Fruit fly (Drosophila melanogaster): Measurements from ENCODE around the gene Npc2c.

Gene Npc2c

DNA sequence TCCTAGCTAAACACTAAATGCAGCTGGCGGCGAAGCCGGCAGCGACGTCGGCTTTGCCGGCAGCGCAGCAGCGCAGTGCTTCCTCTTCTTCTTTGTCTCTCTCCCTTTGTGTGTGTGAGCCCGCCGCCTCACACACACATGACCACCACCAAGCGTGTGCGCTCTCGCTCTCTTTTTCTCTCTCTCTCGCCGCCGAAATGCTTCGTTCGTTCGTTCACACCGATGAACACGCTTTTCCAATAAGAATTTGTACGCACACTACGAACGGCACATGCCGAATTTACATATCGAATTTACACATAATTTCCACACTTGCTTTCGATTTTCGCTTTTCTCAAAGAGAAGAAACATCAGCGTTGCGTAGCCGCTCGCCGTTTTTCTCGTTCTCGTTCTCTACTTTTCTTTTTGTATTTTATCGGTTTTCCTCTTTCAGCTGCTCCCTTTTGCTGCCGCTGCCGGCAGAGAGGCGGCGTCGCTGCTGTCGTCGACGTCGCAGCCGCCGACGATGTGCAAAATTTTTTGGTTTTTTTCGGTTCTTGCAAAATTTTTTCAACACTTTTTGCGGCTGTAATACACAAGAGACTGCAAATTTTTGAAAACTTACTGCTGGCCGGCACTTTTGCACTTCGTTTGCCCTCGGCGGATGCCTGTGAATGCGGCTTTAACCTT lies 49.3 kb downstream of the Npc2c start (continued):
- TF ChIP-seq CG18619 (GFP tag; optimal IDR thresholded peaks at IDR 0.05), result no peak
- peak; percentile 3 for TF ChIP-seq CG7556 (GFP tag; optimal IDR thresholded peaks at IDR 0.05)
- no peak for TF ChIP-seq jigr1 (GFP tag; IDR thresholded peaks at IDR 0.05)
- peak; percentile 1 for TF ChIP-seq YL-1 (GFP tag; optimal IDR thresholded peaks at IDR 0.05)
- TF ChIP-seq bowl (GFP tag; IDR thresholded peaks at IDR 0.05), result no peak
- peak; percentile 84 for TF ChIP-seq vvl (GFP tag; IDR thresholded peaks at IDR 0.05)
- no peak for TF ChIP-seq CG3163 (GFP tag; optimal IDR thresholded peaks at IDR 0.05)
- TF ChIP-seq Bgb (GFP tag; IDR thresholded peaks at IDR 0.05; ENCODE audit: partially characterized antibody), result no peak
- TF ChIP-seq CG11085 (GFP tag; IDR thresholded peaks at IDR 0.05), result no peak
- TF ChIP-seq gem (tag; optimal IDR thresholded peaks at IDR 0.05), result peak; percentile 6
- peak; percentile 82 for TF ChIP-seq Med (GFP tag)
- no peak for TF ChIP-seq odd (GFP tag; optimal IDR thresholded peaks at IDR 0.05)
- peak; percentile 10 for TF ChIP-seq dm (GFP tag; optimal IDR thresholded peaks at IDR 0.05)
- peak; percentile 45; the same call in 1 of the 2 replicates for TF ChIP-seq unc-4 (GFP tag; IDR thresholded peaks at IDR 0.05; ENCODE audit: partially characterized antibody)
- no peak for TF ChIP-seq Atf6 (GFP tag; IDR thresholded peaks at IDR 0.05)
- no peak for TF ChIP-seq CG3726 (GFP tag; IDR thresholded peaks at IDR 0.05)
- no peak for TF ChIP-seq Dref (GFP tag; IDR thresholded peaks at IDR 0.05)
- peak; percentile 54; the same call in 1 of the 3 replicates for TF ChIP-seq CG34224 (GFP tag; IDR thresholded peaks at IDR 0.05; ENCODE audit: partially characterized antibody)
- 0 out of 2 replicates have a peak, but pooled peaks have one; percentile 30 for TF ChIP-seq Xrp1 (GFP tag; IDR thresholded peaks at IDR 0.05)
- no peak for TF ChIP-seq danr (GFP tag; IDR thresholded peaks at IDR 0.05)
- no peak for TF ChIP-seq pan (optimal IDR thresholded peaks at IDR 0.05)
- peak in 1 of 2 experiments; percentile 34 for TF ChIP-seq pan (GFP tag; optimal IDR thresholded peaks at IDR 0.05 in 1 of 2, IDR thresholded peaks at IDR 0.05 in 1 of 2)
- peak; percentile 54; the same call in 2 of the 3 replicates for TF ChIP-seq Dbx (GFP tag; IDR thresholded peaks at IDR 0.05)
- peak; percentile 11 for TF ChIP-seq cwo (GFP tag; optimal IDR thresholded peaks at IDR 0.05)
- no peak for TF ChIP-seq unpg (GFP tag; optimal IDR thresholded peaks at IDR 0.05)
- no peak for TF ChIP-seq fu2 (GFP tag; optimal IDR thresholded peaks at IDR 0.05)
- no peak for TF ChIP-seq HLH3B (GFP tag; IDR thresholded peaks at IDR 0.05)
- no peak for TF ChIP-seq pb (GFP tag; optimal IDR thresholded peaks at IDR 0.05)
- TF ChIP-seq gcm (GFP tag; optimal IDR thresholded peaks at IDR 0.05), result peak; percentile 32
- TF ChIP-seq Sry-δ (GFP tag; optimal IDR thresholded peaks at IDR 0.05), result no peak
- TF ChIP-seq Ptx1 (GFP tag; IDR thresholded peaks at IDR 0.05), result peak; percentile 16; the same call in 1 of the 2 replicates
- TF ChIP-seq Lhr (GFP tag; optimal IDR thresholded peaks at IDR 0.05), result no peak
- peak; percentile 94 to 95 for TF ChIP-seq insv (GFP tag; optimal IDR thresholded peaks at IDR 0.05)
- TF ChIP-seq dysf (GFP tag; IDR thresholded peaks at IDR 0.05), result 0 out of 3 replicates have a peak, but pooled peaks have one; percentile 14
- peak; percentile 45 for TF ChIP-seq kah (GFP tag; optimal IDR thresholded peaks at IDR 0.05)
- TF ChIP-seq CG14014 (GFP tag; IDR thresholded peaks at IDR 0.05), result 0 out of 2 replicates have a peak, but pooled peaks have one; percentile 20
- TF ChIP-seq row (GFP tag; IDR thresholded peaks at IDR 0.05), result peak; percentile 54; the same call in 2 of the 3 replicates
- TF ChIP-seq amos (GFP tag; IDR thresholded peaks at IDR 0.05; ENCODE audit: partially characterized antibody), result peak; percentile 19; the same call in 1 of the 2 replicates
- no peak for TF ChIP-seq CG8290 (GFP tag; optimal IDR thresholded peaks at IDR 0.05)
- TF ChIP-seq CG8290 (tag; optimal IDR thresholded peaks at IDR 0.05), result peak in 1 of 2 experiments; percentile 1
- TF ChIP-seq CG10274 (GFP tag; optimal IDR thresholded peaks at IDR 0.05), result no peak
- TF ChIP-seq Dll (GFP tag; IDR thresholded peaks at IDR 0.05; ENCODE audit: partially characterized antibody), result peak; percentile 53; the same call in 2 of the 4 replicates
- no peak for TF ChIP-seq CG33213 (GFP tag; optimal IDR thresholded peaks at IDR 0.05)
- TF ChIP-seq CG10543 (GFP tag; optimal IDR thresholded peaks at IDR 0.05), result peak; percentile 19
- no peak for TF ChIP-seq fd102C (GFP tag; optimal IDR thresholded peaks at IDR 0.05)
- no peak for TF ChIP-seq CG6254 (GFP tag; optimal IDR thresholded peaks at IDR 0.05)
- no peak for TF ChIP-seq abd-A (tag; optimal IDR thresholded peaks at IDR 0.05)
- peak; percentile 23; the same call in 1 of the 2 replicates for TF ChIP-seq CG31441 (GFP tag; IDR thresholded peaks at IDR 0.05)
- peak; percentile 52; the same call in 1 of the 2 replicates for TF ChIP-seq Drgx (GFP tag; IDR thresholded peaks at IDR 0.05)
- no peak for TF ChIP-seq h (optimal IDR thresholded peaks at IDR 0.05)

Data from whole organism, embryonic.